Fruit fly (Drosophila melanogaster) whole organism, embryonic: ENCODE results near the gene CG31157.

Experiments
- BEAF-32 ChIP-seq: fragments of 200-800 bp; sonication (Bioruptor generic); optimal IDR thresholded peaks from 3 replicates; lab custom pipeline; 2017; ENCODE audit warnings: missing biosample characterization, missing genetic modification characterization, mild to moderate bottlenecking, moderate library complexity, missing genetic modification reagents
- C15 ChIP-seq: fragments of 200-800 bp; sonication (Bioruptor generic); IDR thresholded peaks from 3 replicates; pipeline ENCODE4 v1.3.6; 2022; ENCODE audit warnings: missing biosample characterization, missing genetic modification characterization
- CG13123 ChIP-seq: fragments of 200-800 bp; sonication (Bioruptor generic); optimal IDR thresholded peaks from 2 replicates; lab custom pipeline; 2016; ENCODE audit warnings: missing biosample characterization, missing genetic modification characterization
- CG1529 ChIP-seq: fragments of 200-800 bp; sonication (Bioruptor generic); optimal IDR thresholded peaks from 3 replicates; lab custom pipeline; 2018; ENCODE audit warnings: missing biosample characterization, missing genetic modification characterization
- CG15696 ChIP-seq: fragments of 200-800 bp; sonication (Bioruptor generic); optimal IDR thresholded peaks from 2 replicates; lab custom pipeline; 2019; ENCODE audit warnings: missing biosample characterization, mild to moderate bottlenecking, missing genetic modification characterization, moderate library complexity
- CG1603 ChIP-seq: fragments of 200-800 bp; sonication (Bioruptor generic); optimal IDR thresholded peaks from 2 replicates; lab custom pipeline; 2019; ENCODE audit warnings: missing biosample characterization, mild to moderate bottlenecking, missing genetic modification characterization, moderate library complexity
- CG17568 ChIP-seq: fragments of 200-800 bp; sonication (Bioruptor generic); optimal IDR thresholded peaks from 2 replicates; lab custom pipeline; 2018; ENCODE audit warnings: missing biosample characterization, mild to moderate bottlenecking, missing genetic modification characterization, moderate library complexity
- CG1832 ChIP-seq: fragments of 200-800 bp; sonication (Bioruptor generic); optimal IDR thresholded peaks from 2 replicates; lab custom pipeline; 2017; ENCODE audit warnings: missing biosample characterization, mild to moderate bottlenecking, missing genetic modification characterization, inconsistent platforms
- CG2116 ChIP-seq: fragments of 200-800 bp; sonication (Bioruptor generic); optimal IDR thresholded peaks from 3 replicates; lab custom pipeline; 2018; ENCODE audit warnings: missing biosample characterization, mild to moderate bottlenecking, missing genetic modification characterization
- CG2199 ChIP-seq: fragments of 200-800 bp; sonication (Bioruptor generic); IDR thresholded peaks from 3 replicates; pipeline ENCODE4 v1.3.6; 2022; ENCODE audit warnings: missing biosample characterization, missing genetic modification characterization
- CG2712 ChIP-seq: fragments of 200-800 bp; optimal IDR thresholded peaks from 3 replicates; lab custom pipeline; 2019; ENCODE audit warnings: missing biosample characterization, mild to moderate bottlenecking, missing genetic modification characterization, moderate library complexity
- CG33557 ChIP-seq: fragments of 200-800 bp; sonication (Bioruptor generic); optimal IDR thresholded peaks from 2 replicates; lab custom pipeline; 2019; ENCODE audit warnings: missing biosample characterization, mild to moderate bottlenecking, missing genetic modification characterization, moderate library complexity
- CG6272 ChIP-seq: fragments of 200-800 bp; sonication (Bioruptor generic); IDR thresholded peaks from 2 replicates; pipeline ENCODE4 v1.3.6; 2022; ENCODE audit warnings: missing biosample characterization, missing genetic modification characterization
- CG6791 ChIP-seq: fragments of 200-800 bp; sonication (Bioruptor generic); IDR thresholded peaks from 3 replicates; pipeline ENCODE4 v1.3.6; 2022; ENCODE audit warnings: missing biosample characterization, missing genetic modification characterization; ENCODE audit not compliant: partially characterized antibody
- CG6813 ChIP-seq: fragments of 200-800 bp; sonication (Bioruptor generic); optimal IDR thresholded peaks from 2 replicates; lab custom pipeline; 2017; ENCODE audit warnings: missing biosample characterization, missing genetic modification characterization, mild to moderate bottlenecking, moderate library complexity, missing genetic modification reagents
- CG7556 ChIP-seq: fragments of 200-800 bp; sonication (Bioruptor generic); optimal IDR thresholded peaks from 2 replicates; lab custom pipeline; 2017; ENCODE audit warnings: missing biosample characterization, mild to moderate bottlenecking, missing genetic modification characterization
- CG7987 ChIP-seq: fragments of 200-800 bp; sonication (Bioruptor generic); optimal IDR thresholded peaks from 2 replicates; lab custom pipeline; 2018; ENCODE audit warnings: missing biosample characterization, mild to moderate bottlenecking, missing genetic modification characterization, moderate library complexity
- CG8089 ChIP-seq: fragments of 200-800 bp; sonication (Bioruptor generic); optimal IDR thresholded peaks from 3 replicates; lab custom pipeline; 2016; ENCODE audit warnings: missing biosample characterization, missing genetic modification characterization
- CrebB ChIP-seq: fragments of 200-800 bp; sonication (Bioruptor generic); optimal IDR thresholded peaks from 3 replicates; lab custom pipeline; 2018; ENCODE audit warnings: missing biosample characterization, mild to moderate bottlenecking, missing genetic modification characterization
- D19B ChIP-seq: fragments of 200-800 bp; sonication (Bioruptor generic); optimal IDR thresholded peaks from 2 replicates; lab custom pipeline; 2017; ENCODE audit warnings: missing biosample characterization, mild to moderate bottlenecking, missing genetic modification characterization
- Dad ChIP-seq: fragments of 200-800 bp; sonication (Bioruptor generic); optimal IDR thresholded peaks from 3 replicates; lab custom pipeline; 2016; ENCODE audit warnings: missing biosample characterization, missing genetic modification characterization
- Dip3 ChIP-seq: fragments of 200-800 bp; sonication (Bioruptor generic); optimal IDR thresholded peaks from 3 replicates; lab custom pipeline; 2016; ENCODE audit warnings: missing biosample characterization, missing genetic modification characterization
- HmgZ ChIP-seq: fragments of 200-800 bp; sonication (Bioruptor generic); optimal IDR thresholded peaks from 2 replicates; lab custom pipeline; 2018; ENCODE audit warnings: missing biosample characterization, mild to moderate bottlenecking, missing genetic modification characterization
- Hmr ChIP-seq: fragments of 200-800 bp; sonication (Bioruptor generic); optimal IDR thresholded peaks from 3 replicates; lab custom pipeline; 2017; ENCODE audit warnings: mild to moderate bottlenecking, missing biosample characterization, missing genetic modification reagents, missing genetic modification characterization
- Hr78 ChIP-seq, 2 experiments: fragments of 200-800 bp in 1 of 2; fragments of >200 bp in 1 of 2; sonication (Bioruptor generic) in 1 of 2; optimal IDR thresholded peaks; 2 replicates each; lab custom pipeline; 2017 to 2019; ENCODE audit warnings: missing biosample characterization in 2 of 2, missing genetic modification characterization in 2 of 2, mild to moderate bottlenecking in 1 of 2, moderate library complexity in 1 of 2
- Ptx1 ChIP-seq: fragments of 200-800 bp; sonication (Bioruptor generic); IDR thresholded peaks from 2 replicates; pipeline ENCODE4 v1.3.6; 2022; ENCODE audit warnings: missing biosample characterization, missing genetic modification characterization
- Rfx ChIP-seq: fragments of 200-800 bp; sonication (Bioruptor generic); IDR thresholded peaks from 2 replicates; pipeline ENCODE4 v1.3.6; 2022; ENCODE audit warnings: missing biosample characterization, missing genetic modification characterization
- ash1 ChIP-seq: fragments of 200-800 bp; sonication (Bioruptor generic); optimal IDR thresholded peaks from 2 replicates; lab custom pipeline; 2018; ENCODE audit warnings: missing biosample characterization, mild to moderate bottlenecking, missing genetic modification characterization
- bigmax ChIP-seq: fragments of 200-800 bp; sonication (Bioruptor generic); optimal IDR thresholded peaks from 2 replicates; lab custom pipeline; 2018; ENCODE audit warnings: missing biosample characterization, mild to moderate bottlenecking, missing genetic modification characterization
- chm ChIP-seq: fragments of 200-800 bp; sonication (Bioruptor generic); IDR thresholded peaks from 2 replicates; pipeline ENCODE4 v1.3.6; 2022; ENCODE audit warnings: missing biosample characterization, missing genetic modification characterization
- chn ChIP-seq: fragments of 200-800 bp; sonication (Bioruptor generic); optimal IDR thresholded peaks from 2 replicates; lab custom pipeline; 2016; ENCODE audit warnings: missing biosample characterization, missing genetic modification characterization
- dysf ChIP-seq: fragments of 200-800 bp; sonication (Bioruptor generic); IDR thresholded peaks from 3 replicates; pipeline ENCODE4 v1.3.6; 2022; ENCODE audit warnings: missing biosample characterization, missing genetic modification characterization
- gcm2 ChIP-seq: fragments of 200-800 bp; sonication (Bioruptor generic); optimal IDR thresholded peaks from 2 replicates; lab custom pipeline; 2016; ENCODE audit warnings: missing biosample characterization, missing genetic modification characterization
- gsb-n ChIP-seq: fragments of 200-800 bp; sonication (Bioruptor generic); optimal IDR thresholded peaks from 3 replicates; lab custom pipeline; 2018; ENCODE audit warnings: missing biosample characterization, mild to moderate bottlenecking, missing genetic modification characterization
- h ChIP-seq: fragments of >200 bp; optimal IDR thresholded peaks from 2 replicates; lab custom pipeline; 2017
- hb ChIP-seq: fragments of 200-800 bp; sonication (Bioruptor generic); IDR thresholded peaks from 3 replicates; pipeline ENCODE4 v1.3.6; 2022; ENCODE audit warnings: missing biosample characterization, missing genetic modification characterization; ENCODE audit not compliant: partially characterized antibody
- her ChIP-seq: fragments of 200-800 bp; sonication (Bioruptor generic); optimal IDR thresholded peaks from 2 replicates; lab custom pipeline; 2016; ENCODE audit warnings: missing biosample characterization, missing genetic modification characterization
- hth ChIP-seq: fragments of >200 bp; optimal IDR thresholded peaks from 2 replicates; lab custom pipeline; 2017; ENCODE audit warnings: inconsistent platforms
- kni ChIP-seq: fragments of 200-800 bp; sonication (Bioruptor generic); optimal IDR thresholded peaks from 3 replicates; lab custom pipeline; 2017; ENCODE audit warnings: mild to moderate bottlenecking, missing biosample characterization, missing genetic modification reagents, missing genetic modification characterization
- lbe ChIP-seq: fragments of 200-800 bp; sonication (Bioruptor generic); optimal IDR thresholded peaks from 2 replicates; lab custom pipeline; 2016; ENCODE audit warnings: missing biosample characterization, mild to moderate bottlenecking, missing genetic modification characterization
- lov ChIP-seq, 2 experiments: fragments of 200-800 bp in 1 of 2; fragments of >200 bp in 1 of 2; sonication (Bioruptor generic) in 1 of 2; IDR thresholded peaks in 1 of 2; optimal IDR thresholded peaks in 1 of 2; 2 replicates in 1 of 2; 3 replicates in 1 of 2; pipeline versions ENCODE4 v1.3.6 to Lab custom; 2017 to 2022; ENCODE audit warnings: missing biosample characterization in 1 of 2, missing genetic modification characterization in 1 of 2
- nau ChIP-seq: fragments of 200-800 bp; sonication (Bioruptor generic); optimal IDR thresholded peaks from 3 replicates; lab custom pipeline; 2017; ENCODE audit warnings: missing biosample characterization, mild to moderate bottlenecking, missing genetic modification characterization, missing genetic modification reagents
- pum ChIP-seq: fragments of 200-800 bp; sonication (Bioruptor generic); optimal IDR thresholded peaks from 2 replicates; lab custom pipeline; 2016; ENCODE audit warnings: missing biosample characterization, missing genetic modification characterization
- schlank ChIP-seq: fragments of 200-800 bp; sonication (Bioruptor generic); optimal IDR thresholded peaks from 2 replicates; lab custom pipeline; 2018; ENCODE audit warnings: missing biosample characterization, mild to moderate bottlenecking, missing genetic modification characterization
- scrt ChIP-seq: fragments of 200-800 bp; sonication (Bioruptor generic); optimal IDR thresholded peaks from 2 replicates; lab custom pipeline; 2018; ENCODE audit warnings: missing biosample characterization, mild to moderate bottlenecking, missing genetic modification characterization, moderate library complexity
- tgo ChIP-seq: fragments of 200-800 bp; sonication (Bioruptor generic); IDR thresholded peaks from 3 replicates; pipeline ENCODE4 v1.3.6; 2022; ENCODE audit warnings: missing biosample characterization, missing genetic modification characterization
- tio ChIP-seq: fragments of 200-800 bp; sonication (Bioruptor generic); optimal IDR thresholded peaks from 2 replicates; lab custom pipeline; 2017; ENCODE audit warnings: missing biosample characterization, missing genetic modification characterization, inconsistent platforms
- tll ChIP-seq, 2 experiments: fragments of 200-800 bp in 1 of 2; fragments of >200 bp in 1 of 2; sonication (Bioruptor generic) in 1 of 2; optimal IDR thresholded peaks; 2 replicates each; lab custom pipeline; 2017 to 2019; ENCODE audit warnings: missing biosample characterization in 2 of 2, missing genetic modification characterization in 2 of 2, mild to moderate bottlenecking in 1 of 2, moderate library complexity in 1 of 2

CG31157 gene

DNA sequence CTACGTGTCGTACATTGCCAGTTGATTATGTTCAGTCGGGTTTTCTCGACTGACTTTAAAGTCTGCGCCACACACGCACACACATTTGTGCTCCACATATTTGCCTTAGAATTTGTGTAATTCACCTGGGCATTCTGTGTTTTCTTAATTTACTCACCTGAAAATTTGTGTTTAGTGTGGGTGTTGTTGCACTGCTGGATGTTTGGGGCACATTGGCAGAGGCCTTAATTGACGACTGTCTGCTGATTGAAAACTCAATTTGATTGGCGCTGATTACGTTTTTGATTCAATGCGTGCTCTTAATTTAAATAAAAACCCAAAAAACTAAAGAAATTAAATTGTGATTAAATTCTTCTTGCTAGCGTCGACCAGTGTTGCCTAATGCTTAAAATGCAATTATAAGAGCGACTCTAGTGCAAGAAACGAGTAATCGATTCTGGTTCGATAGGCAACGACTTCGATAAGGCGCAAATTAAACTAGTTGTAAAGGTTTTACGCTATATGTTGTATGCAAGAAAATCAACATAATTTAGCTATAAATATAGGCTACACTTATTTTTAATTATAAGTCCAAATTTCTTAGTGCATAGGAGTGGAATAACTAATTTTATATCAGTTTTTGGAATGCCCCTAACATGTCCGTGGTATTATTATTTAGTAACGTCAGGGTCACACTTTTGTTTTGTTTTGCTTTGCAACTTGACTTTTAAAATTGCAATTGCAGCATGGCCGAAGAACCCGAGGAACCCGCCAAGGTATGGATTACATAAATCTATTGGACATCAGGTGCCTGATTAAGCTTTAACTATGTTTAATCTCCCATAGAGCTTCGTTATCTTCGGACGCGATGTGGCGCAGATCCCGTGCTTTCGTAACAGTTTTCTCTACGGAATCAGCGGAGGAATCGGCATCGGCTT, 17.0 kb upstream of the CG31157 start, which contains the start of the genes CG46281 and CG46280 (continued):
- TF ChIP-seq CG17568 (no peak), Hmr (no peak), CG7556 (GFP tag; lab: Kevin White, UChicago) (no peak), Dad (GFP tag; lab: Kevin White, UChicago) (peak; percentile 12), tio (GFP tag; lab: Kevin White, UChicago) (no peak), dysf (GFP tag; lab: Robert Waterston, UW) (no peak), nau (GFP tag; lab: Kevin White, UChicago) (no peak), kni (no peak), her (peak; percentile 9), Rfx (GFP tag; lab: Robert Waterston, UW) (no peak), CG13123 (GFP tag; lab: Kevin White, UChicago) (no peak), ash1 (GFP tag; lab: Kevin White, UChicago) (no peak), lov (optimal IDR thresholded peaks at IDR 0.05; lab: Kevin White, UChicago) (no peak), lov (GFP tag; IDR thresholded peaks at IDR 0.05; lab: Robert Waterston, UW) (no peak), CG6813 (no peak), tgo (GFP tag; lab: Robert Waterston, UW) (no peak), tll (GFP tag; optimal IDR thresholded peaks at IDR 0.05; lab: Kevin White, UChicago) (peak in 1 of 2 experiments; percentile 68), CG7987 (no peak), CG33557 (GFP tag; lab: Kevin White, UChicago) (peak; percentile 14), gsb-n (no peak), BEAF-32 (GFP tag; lab: Kevin White, UChicago) (peak; percentile 68), CG1603 (no peak), chn (GFP tag; lab: Kevin White, UChicago) (no peak), CG1529 (GFP tag; lab: Kevin White, UChicago) (no peak), C15 (GFP tag; lab: Robert Waterston, UW) (no peak), pum (GFP tag; lab: Kevin White, UChicago) (peak; percentile 34), chm (GFP tag; lab: Robert Waterston, UW) (no peak), CG6791 (GFP tag; lab: Robert Waterston, UW) (peak; percentile 54; the same call in 2 of the 3 replicates), bigmax (GFP tag; lab: Kevin White, UChicago) (no peak), schlank (tag; lab: Kevin White, UChicago) (no peak), CG6272 (GFP tag; lab: Robert Waterston, UW) (no peak), CG15696 (tag; lab: Kevin White, UChicago) (no peak), Dip3 (GFP tag; lab: Kevin White, UChicago) (no peak), CrebB (tag; lab: Kevin White, UChicago) (no peak), Hr78 (GFP tag; optimal IDR thresholded peaks at IDR 0.05; lab: Kevin White, UChicago) (no peak), CG2199 (no peak), CG1832 (GFP tag; lab: Kevin White, UChicago) (no peak), CG8089 (GFP tag; lab: Kevin White, UChicago) (no peak), h (lab: Kevin White, UChicago) (no peak), CG2712 (tag; lab: Kevin White, UChicago) (no peak), scrt (no peak), CG2116 (GFP tag; lab: Kevin White, UChicago) (peak; percentile 95), hth (lab: Kevin White, UChicago) (no peak), lbe (GFP tag; lab: Kevin White, UChicago) (peak; percentile 15), HmgZ (tag; lab: Kevin White, UChicago) (peak; percentile 35), hb (GFP tag; lab: Robert Waterston, UW) (peak; percentile 67; the same call in 2 of the 3 replicates), Ptx1 (GFP tag; lab: Robert Waterston, UW) (no peak), gcm2 (no peak), D19B (GFP tag; lab: Kevin White, UChicago) (no peak)
